Fruit fly (Drosophila melanogaster) whole organism, adult: ENCODE results near the gene mal.
"Not testable (repeated sequence)": the region's sequence is repeated elsewhere in the genome, so short reads cannot be mapped to it uniquely, and the experiment has no call there.

Experiments
- CG11617 ChIP-seq: fragments of 200-800 bp; sonication (Bioruptor generic); optimal IDR thresholded peaks from 2 replicates; lab custom pipeline; 2017; ENCODE audit warnings: mild to moderate bottlenecking, missing biosample characterization, missing genetic modification reagents, missing genetic modification characterization
- CG12768 ChIP-seq: fragments of 200-800 bp; sonication (Bioruptor generic); optimal IDR thresholded peaks from 2 replicates; lab custom pipeline; 2017; ENCODE audit warnings: missing biosample characterization, missing genetic modification characterization, mild to moderate bottlenecking, moderate library complexity, missing genetic modification reagents
- CG14711 ChIP-seq: fragments of 200-800 bp; sonication (Bioruptor generic); optimal IDR thresholded peaks from 2 replicates; lab custom pipeline; 2018; ENCODE audit warnings: missing biosample characterization, mild to moderate bottlenecking, missing genetic modification characterization, moderate library complexity
- CG1620 ChIP-seq: fragments of 200-800 bp; sonication (Bioruptor generic); optimal IDR thresholded peaks from 2 replicates; lab custom pipeline; 2016; ENCODE audit warnings: missing biosample characterization, missing genetic modification characterization
- CG33017 ChIP-seq: fragments of 200-800 bp; sonication (Bioruptor generic); optimal IDR thresholded peaks from 2 replicates; lab custom pipeline; 2018; ENCODE audit warnings: missing biosample characterization, mild to moderate bottlenecking, missing genetic modification characterization, moderate library complexity
- CG5204 ChIP-seq: fragments of 200-800 bp; sonication (Bioruptor generic); optimal IDR thresholded peaks from 2 replicates; lab custom pipeline; 2016; ENCODE audit warnings: missing biosample characterization, missing genetic modification characterization
- CG7045 ChIP-seq: fragments of 200-800 bp; sonication (Bioruptor generic); optimal IDR thresholded peaks from 2 replicates; lab custom pipeline; 2017; ENCODE audit warnings: missing biosample characterization, mild to moderate bottlenecking, missing genetic modification characterization
- CG7101 ChIP-seq: fragments of 200-800 bp; sonication (Bioruptor generic); optimal IDR thresholded peaks from 2 replicates; lab custom pipeline; 2018; ENCODE audit warnings: missing biosample characterization, mild to moderate bottlenecking, missing genetic modification characterization, moderate library complexity
- Clk ChIP-seq: fragments of 200-800 bp; sonication (Bioruptor generic); optimal IDR thresholded peaks from 2 replicates; lab custom pipeline; 2017; ENCODE audit warnings: missing biosample characterization, missing genetic modification characterization
- Crg-1 ChIP-seq: fragments of 200-800 bp; sonication (Bioruptor generic); optimal IDR thresholded peaks from 2 replicates; lab custom pipeline; 2016; ENCODE audit warnings: missing biosample characterization, missing genetic modification characterization
- Hr96 ChIP-seq: fragments of 200-800 bp; sonication (Bioruptor generic); optimal IDR thresholded peaks from 2 replicates; lab custom pipeline; 2016; ENCODE audit warnings: missing biosample characterization, missing genetic modification characterization
- Mnt ChIP-seq: fragments of 200-800 bp; sonication (Bioruptor generic); optimal IDR thresholded peaks from 2 replicates; lab custom pipeline; 2016; ENCODE audit warnings: missing biosample characterization, mild to moderate bottlenecking, missing genetic modification characterization
- bab1 ChIP-seq: fragments of 200-800 bp; sonication (Bioruptor generic); optimal IDR thresholded peaks from 3 replicates; lab custom pipeline; 2019; ENCODE audit warnings: missing biosample characterization, mild to moderate bottlenecking, missing genetic modification characterization, moderate library complexity
- cic ChIP-seq: fragments of 200-800 bp; sonication (Bioruptor generic); optimal IDR thresholded peaks from 2 replicates; lab custom pipeline; 2017; ENCODE audit warnings: missing biosample characterization, mild to moderate bottlenecking, missing genetic modification characterization, moderate library complexity
- cnc ChIP-seq, 2 experiments: fragments of >200 bp; optimal IDR thresholded peaks; 2 replicates each; lab custom pipeline; 2017
- ovo ChIP-seq: fragments of 200-800 bp; sonication (Bioruptor generic); optimal IDR thresholded peaks from 2 replicates; lab custom pipeline; 2016; ENCODE audit warnings: missing biosample characterization, missing genetic modification characterization
- pad ChIP-seq: fragments of 200-800 bp; sonication (Bioruptor generic); optimal IDR thresholded peaks from 3 replicates; lab custom pipeline; 2017; ENCODE audit warnings: missing biosample characterization, missing genetic modification characterization, mild to moderate bottlenecking, moderate library complexity, missing genetic modification reagents
- tj ChIP-seq: fragments of 200-800 bp; sonication (Bioruptor generic); optimal IDR thresholded peaks from 3 replicates; lab custom pipeline; 2017; ENCODE audit warnings: missing biosample characterization, mild to moderate bottlenecking, missing genetic modification characterization, moderate library complexity
- toe ChIP-seq: fragments of 200-800 bp; sonication (Bioruptor generic); optimal IDR thresholded peaks from 2 replicates; lab custom pipeline; 2016; ENCODE audit warnings: missing biosample characterization, missing genetic modification characterization

mal gene

dm6 chrX:20434534-20434933 lies 5.1 kb downstream of the mal start:
- TF ChIP-seq CG11617 (GFP tag; lab: Kevin White, UChicago) (no peak), CG1620 (GFP tag; lab: Kevin White, UChicago) (no peak), Clk (GFP tag; lab: Kevin White, UChicago) (no peak), CG7045 (GFP tag; lab: Kevin White, UChicago) (no peak), toe (no peak), ovo (GFP tag; lab: Kevin White, UChicago) (no peak), CG5204 (GFP tag; lab: Kevin White, UChicago) (peak; percentile 43), CG7101 (tag; lab: Kevin White, UChicago) (peak; percentile 6), Hr96 (GFP tag; lab: Kevin White, UChicago) (peak; percentile 8), tj (GFP tag; lab: Kevin White, UChicago) (no peak)

DNA sequence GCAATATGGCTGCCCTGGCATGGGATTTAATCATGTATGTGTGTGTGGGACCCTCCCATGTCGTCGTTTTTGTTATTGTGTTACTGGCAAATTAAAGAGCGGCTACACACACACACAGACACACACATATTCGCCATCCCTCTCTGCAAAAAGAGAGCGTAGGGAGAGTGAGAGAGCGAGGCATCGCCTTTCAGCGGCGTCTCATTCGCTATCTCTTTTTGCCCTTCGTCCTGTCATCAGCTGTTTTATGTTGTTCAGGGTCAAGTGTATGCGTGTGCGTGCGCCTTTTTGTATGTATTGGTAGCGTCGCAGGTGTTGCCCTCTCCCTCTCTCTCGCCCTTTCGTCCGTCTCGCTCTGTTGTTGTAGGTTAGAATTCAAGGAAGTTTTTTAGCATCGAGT lies 7.4 kb downstream of the mal start:
- TF ChIP-seq CG5204 (GFP tag; lab: Kevin White, UChicago) = no peak
- TF ChIP-seq CG1620 (GFP tag; lab: Kevin White, UChicago) = no peak
- no peak for TF ChIP-seq cnc (optimal IDR thresholded peaks at IDR 0.05; lab: Kevin White, UChicago)
- TF ChIP-seq cic (GFP tag; lab: Kevin White, UChicago) = no peak
- no peak for TF ChIP-seq CG33017
- TF ChIP-seq CG7101 (tag; lab: Kevin White, UChicago) = no peak

dm6 chrX:20446071-20446470 lies 16.6 kb downstream of the mal start, which contains the start of gene CG42578:
Gene CG42578 (plus strand): TSS chrX:20446371.
- not testable (repeated sequence) for TF ChIP-seq ovo (GFP tag; lab: Kevin White, UChicago); CG7101 (tag; lab: Kevin White, UChicago); cic (GFP tag; lab: Kevin White, UChicago)

dm6 chrX:20447865-20448584 lies 18.6 kb downstream of the mal start:
- TF ChIP-seq cnc (optimal IDR thresholded peaks at IDR 0.05; lab: Kevin White, UChicago) (no peak), Clk (GFP tag; lab: Kevin White, UChicago) (no peak), CG33017 (no peak), CG5204 (GFP tag; lab: Kevin White, UChicago) (no peak), CG14711 (tag; lab: Kevin White, UChicago) (no peak), CG7101 (tag; lab: Kevin White, UChicago) (no peak), Mnt (GFP tag; lab: Kevin White, UChicago) (no peak), CG7045 (GFP tag; lab: Kevin White, UChicago) (no peak), cic (GFP tag; lab: Kevin White, UChicago) (no peak), CG11617 (GFP tag; lab: Kevin White, UChicago) (no peak), ovo (GFP tag; lab: Kevin White, UChicago) (no peak), Hr96 (GFP tag; lab: Kevin White, UChicago) (no peak), CG1620 (GFP tag; lab: Kevin White, UChicago) (no peak), CG12768 (GFP tag; lab: Kevin White, UChicago) (no peak), pad (GFP tag; lab: Kevin White, UChicago) (no peak)

DNA sequence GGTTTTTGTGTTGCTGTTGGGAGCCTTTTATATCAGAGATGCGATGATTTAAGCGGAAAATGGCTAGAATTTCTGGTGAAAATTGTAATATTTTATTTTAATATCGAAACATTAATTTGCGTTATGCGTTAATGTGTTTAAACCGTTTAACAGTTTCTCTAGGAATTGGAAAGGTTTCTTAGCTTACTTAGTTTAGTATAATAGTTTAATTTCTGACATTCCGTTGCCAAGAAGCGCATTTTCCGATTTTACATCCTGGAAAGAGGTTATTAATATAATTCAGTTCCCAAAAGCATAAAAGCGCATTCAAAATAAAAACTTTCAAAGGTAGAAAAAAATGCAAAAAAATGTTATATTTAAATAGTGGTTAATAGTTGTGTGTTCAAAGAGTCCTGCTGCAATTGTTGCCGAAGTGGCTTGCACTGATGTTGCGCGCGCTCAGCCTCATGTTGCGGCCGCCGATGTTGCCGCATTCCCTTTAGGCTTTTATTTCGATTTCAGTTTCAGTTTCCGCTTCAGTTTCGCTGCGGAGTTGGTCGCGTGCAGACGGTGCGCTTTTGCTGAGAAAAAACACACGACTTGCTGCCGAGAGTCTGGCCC lies 19.5 kb downstream of the mal start, which contains the start of gene tbc:
tbc (plus strand) TSS at position 504 of the 600 bp plus-strand sequence.
- TF ChIP-seq Hr96 (GFP tag; lab: Kevin White, UChicago) = no peak

- TF ChIP-seq tj (GFP tag; lab: Kevin White, UChicago) = peak; percentile 36
- no peak for TF ChIP-seq cnc (optimal IDR thresholded peaks at IDR 0.05; lab: Kevin White, UChicago)
These were observed 37.0 kb downstream of the mal start for dm6 chrX:20466382-20466928.

dm6 chrX:20467155-20467554 lies 37.7 kb downstream of the mal start, which contains the start of gene GstT3:
Gene GstT3 (plus strand): TSS chrX:20467455.
- no peak for TF ChIP-seq Crg-1 (GFP tag; lab: Kevin White, UChicago)
- no peak for TF ChIP-seq toe
- no peak for TF ChIP-seq tj (GFP tag; lab: Kevin White, UChicago)
- TF ChIP-seq CG14711 (tag; lab: Kevin White, UChicago) = no peak
- no peak for TF ChIP-seq CG5204 (GFP tag; lab: Kevin White, UChicago)
- TF ChIP-seq Hr96 (GFP tag; lab: Kevin White, UChicago) = no peak
- no peak for TF ChIP-seq cic (GFP tag; lab: Kevin White, UChicago)
- TF ChIP-seq CG33017 = no peak
- TF ChIP-seq CG1620 (GFP tag; lab: Kevin White, UChicago) = no peak
- no peak for TF ChIP-seq CG7045 (GFP tag; lab: Kevin White, UChicago)
- no peak for TF ChIP-seq CG12768 (GFP tag; lab: Kevin White, UChicago)
- TF ChIP-seq Mnt (GFP tag; lab: Kevin White, UChicago) = no peak
- TF ChIP-seq bab1 (GFP tag; lab: Kevin White, UChicago) = no peak
- TF ChIP-seq pad (GFP tag; lab: Kevin White, UChicago) = no peak
- TF ChIP-seq ovo (GFP tag; lab: Kevin White, UChicago) = no peak
- no peak for TF ChIP-seq CG11617 (GFP tag; lab: Kevin White, UChicago)
